Worm (Caenorhabditis elegans) whole organism, midembryonic: ENCODE results near the gene nhr-196.

ENCODE experiments used
- T22C8.4 ChIP-seq: fragments of 200-800 bp; sonication (Bioruptor generic); IDR thresholded peaks from 2 replicates; pipeline ENCODE4 v1.3.6; 2022; ENCODE audit warnings: missing genetic modification characterization, missing compliant biosample characterization
- cog-1 ChIP-seq: sonication (generic microtip); optimal IDR thresholded peaks from 2 replicates; lab custom pipeline; 2016; ENCODE audit warnings: missing genetic modification characterization, missing compliant biosample characterization
- flt-1 ChIP-seq: fragments of 200-800 bp; sonication (Bioruptor generic); IDR thresholded peaks from 2 replicates; pipeline ENCODE4 v1.3.6; 2022; ENCODE audit warnings: missing genetic modification characterization, missing compliant biosample characterization
- klf-2 ChIP-seq: fragments of 200-800 bp; sonication (Bioruptor generic); conservative IDR thresholded peaks from 2 replicates; pipeline ENCODE4 v1.3.6; 2022; ENCODE audit warnings: missing genetic modification reagents, missing genetic modification characterization, missing compliant biosample characterization
- med-1 ChIP-seq: sonication (generic microtip); optimal IDR thresholded peaks from 2 replicates; lab custom pipeline; 2017; ENCODE audit warnings: missing genetic modification characterization, mild to moderate bottlenecking, missing compliant biosample characterization, antibody characterized with exemption, missing genetic modification reagents; ENCODE audit not compliant: insufficient read depth
- ref-1 ChIP-seq: fragments of 200-800 bp; sonication (Bioruptor generic); conservative IDR thresholded peaks from 2 replicates; pipeline ENCODE4 v1.3.6; 2022; ENCODE audit warnings: missing genetic modification reagents, missing genetic modification characterization, missing compliant biosample characterization
- tab-1 ChIP-seq: fragments of 200-800 bp; sonication (Bioruptor generic); IDR thresholded peaks from 2 replicates; pipeline ENCODE4 v1.3.6; 2022; ENCODE audit warnings: missing genetic modification characterization, missing compliant biosample characterization
- ztf-23 ChIP-seq: fragments of 200-800 bp; sonication (Bioruptor generic); IDR thresholded peaks from 2 replicates; pipeline ENCODE4 v1.3.6; 2022; ENCODE audit warnings: missing genetic modification reagents, missing genetic modification characterization, missing compliant biosample characterization
- ztf-29 ChIP-seq: fragments of 200-800 bp; sonication (Bioruptor generic); IDR thresholded peaks from 2 replicates; pipeline ENCODE4 v1.3.6; 2022; ENCODE audit warnings: missing genetic modification reagents, missing genetic modification characterization, missing compliant biosample characterization

Gene nhr-196

DNA sequence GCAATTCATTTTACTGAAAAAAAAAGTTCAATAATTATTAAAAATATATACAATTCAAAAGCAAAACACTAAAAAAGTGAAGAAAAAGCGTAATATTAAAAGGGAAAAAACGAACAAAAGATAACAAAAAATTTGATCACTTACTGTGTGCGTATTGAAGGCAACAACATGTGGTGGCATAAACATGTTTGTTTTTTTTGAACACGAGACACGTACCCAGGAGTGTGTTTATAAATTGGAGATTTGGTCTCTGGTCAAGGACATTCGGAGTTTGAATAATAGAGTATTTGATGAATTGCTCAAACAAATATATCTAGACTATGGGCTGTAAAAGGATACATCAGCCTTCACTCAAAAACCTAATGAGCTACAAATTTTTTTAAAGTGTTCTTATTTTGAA is 30.1 kb downstream of the nhr-196 start:
- TF ChIP-seq tab-1 (GFP tag; lab: Robert Waterston, UW) (no peak), klf-2 (GFP tag; lab: Robert Waterston, UW) (no peak), ztf-29 (GFP tag; lab: Robert Waterston, UW) (no peak), ztf-23 (GFP tag; lab: Robert Waterston, UW) (no peak), flt-1 (GFP tag; lab: Robert Waterston, UW) (no peak), med-1 (GFP tag; lab: Kevin White, UChicago) (no peak), ref-1 (GFP tag; lab: Robert Waterston, UW) (no peak), T22C8.4 (no peak), cog-1 (tag; lab: Kevin White, UChicago) (no peak)

DNA sequence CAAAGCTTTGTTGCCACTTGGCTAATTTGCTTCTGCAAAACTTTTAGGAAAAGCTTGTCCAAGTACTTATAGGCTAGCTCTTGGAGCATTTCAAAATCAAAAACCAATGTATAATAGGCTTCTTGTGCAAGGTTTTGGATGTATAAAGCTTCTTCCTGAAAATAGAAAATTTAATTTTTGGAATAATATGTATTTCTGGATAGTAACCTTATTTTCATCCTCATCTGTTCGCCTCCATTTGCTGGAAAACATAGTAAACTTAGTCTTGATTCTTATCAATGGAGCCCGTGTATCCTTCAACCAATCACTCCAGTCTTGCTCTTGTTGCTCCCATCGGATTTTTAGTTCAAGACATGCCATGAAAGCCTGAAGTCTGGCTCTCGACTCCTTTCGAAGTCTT is 31.2 kb downstream of the nhr-196 start, which contains the start of gene Y6E2A.4:
TSS of gene Y6E2A.4 (minus strand) at position 101 of the 400 bp plus-strand sequence.
- TF ChIP-seq ztf-23 (GFP tag; lab: Robert Waterston, UW) (no peak), cog-1 (tag; lab: Kevin White, UChicago) (no peak), tab-1 (GFP tag; lab: Robert Waterston, UW) (no peak), ref-1 (GFP tag; lab: Robert Waterston, UW) (no peak), klf-2 (GFP tag; lab: Robert Waterston, UW) (no peak), med-1 (GFP tag; lab: Kevin White, UChicago) (no peak), flt-1 (GFP tag; lab: Robert Waterston, UW) (no peak)

- TF ChIP-seq tab-1 (GFP tag; lab: Robert Waterston, UW) (no peak), med-1 (GFP tag; lab: Kevin White, UChicago) (no peak), T22C8.4 (no peak), flt-1 (GFP tag; lab: Robert Waterston, UW) (no peak), ref-1 (GFP tag; lab: Robert Waterston, UW) (no peak), ztf-23 (GFP tag; lab: Robert Waterston, UW) (no peak), ztf-29 (GFP tag; lab: Robert Waterston, UW) (no peak), cog-1 (tag; lab: Kevin White, UChicago) (no peak), klf-2 (GFP tag; lab: Robert Waterston, UW) (no peak)
Observed at ce11 chrV:15718562-15718961, 33.0 kb downstream of the nhr-196 start, which contains the start of gene Y6E2A.5. Gene Y6E2A.5, minus strand, starts transcription at chrV:15718662.

- TF ChIP-seq ztf-29 (GFP tag; lab: Robert Waterston, UW) (no peak), flt-1 (GFP tag; lab: Robert Waterston, UW) (no peak), T22C8.4 (no peak), cog-1 (tag; lab: Kevin White, UChicago) (no peak), klf-2 (GFP tag; lab: Robert Waterston, UW) (no peak), ref-1 (GFP tag; lab: Robert Waterston, UW) (no peak), tab-1 (GFP tag; lab: Robert Waterston, UW) (no peak), ztf-23 (GFP tag; lab: Robert Waterston, UW) (no peak), med-1 (GFP tag; lab: Kevin White, UChicago) (no peak)
Observed at ce11 chrV:15719570-15719969, 34.1 kb downstream of the nhr-196 start, which contains the start of gene Y6E2A.7. Gene Y6E2A.7, plus strand, starts transcription at chrV:15719870.

DNA sequence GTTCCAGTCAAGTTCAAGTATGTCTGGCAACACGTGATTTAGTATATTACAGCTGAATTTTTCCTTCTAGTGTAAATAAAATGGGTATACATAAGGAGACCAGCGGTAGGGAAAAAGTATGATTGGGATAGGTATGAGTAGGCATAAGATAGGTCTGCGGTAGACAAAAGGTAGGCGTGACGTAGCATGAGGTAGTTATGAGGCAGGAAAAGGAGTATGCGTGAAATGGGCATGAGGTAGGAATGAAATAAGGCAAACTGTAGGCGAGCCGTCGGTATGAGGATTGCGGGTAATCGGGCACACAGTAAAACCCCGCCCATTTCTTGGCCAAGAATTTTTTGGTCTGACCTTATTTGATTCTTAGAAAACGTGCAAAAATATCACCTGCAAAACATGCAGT is 35.9 kb downstream of the nhr-196 start:
- no peak for TF ChIP-seq med-1 (GFP tag; lab: Kevin White, UChicago)

DNA sequence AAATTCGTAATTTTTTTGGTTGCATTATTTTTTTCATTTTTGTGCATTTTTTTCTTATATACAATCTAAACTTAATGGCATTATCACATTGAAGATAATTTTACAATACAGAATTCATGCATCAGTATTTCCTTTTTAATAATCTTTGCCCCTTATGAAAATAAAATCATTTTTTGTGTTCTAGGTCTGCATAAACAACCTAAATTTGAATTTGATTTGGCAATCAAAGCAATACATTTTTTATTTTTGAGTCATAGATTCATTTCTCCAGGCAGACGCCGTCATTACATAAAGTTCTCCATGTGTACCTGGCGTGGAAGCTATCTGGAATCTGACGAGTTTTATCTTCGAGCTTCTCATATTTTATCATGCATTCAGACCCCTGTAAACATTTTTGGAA is 36.4 kb downstream of the nhr-196 start, which contains the start of gene srh-140:
TSS of gene srh-140 (plus strand) at position 301 of the 400 bp plus-strand sequence.
- no peak for TF ChIP-seq klf-2 (GFP tag; lab: Robert Waterston, UW)
- TF ChIP-seq T22C8.4 = no peak
- no peak for TF ChIP-seq ztf-29 (GFP tag; lab: Robert Waterston, UW)
- no peak for TF ChIP-seq ref-1 (GFP tag; lab: Robert Waterston, UW)
- TF ChIP-seq med-1 (GFP tag; lab: Kevin White, UChicago) = no peak
- TF ChIP-seq flt-1 (GFP tag; lab: Robert Waterston, UW) = no peak
- TF ChIP-seq ztf-23 (GFP tag; lab: Robert Waterston, UW) = no peak
- no peak for TF ChIP-seq tab-1 (GFP tag; lab: Robert Waterston, UW)
- TF ChIP-seq cog-1 (tag; lab: Kevin White, UChicago) = no peak

- TF ChIP-seq cog-1 (tag; lab: Kevin White, UChicago) (no peak), tab-1 (GFP tag; lab: Robert Waterston, UW) (no peak), med-1 (GFP tag; lab: Kevin White, UChicago) (no peak), ztf-29 (GFP tag; lab: Robert Waterston, UW) (no peak), ztf-23 (GFP tag; lab: Robert Waterston, UW) (no peak), flt-1 (GFP tag; lab: Robert Waterston, UW) (no peak), T22C8.4 (no peak), klf-2 (GFP tag; lab: Robert Waterston, UW) (no peak), ref-1 (GFP tag; lab: Robert Waterston, UW) (no peak)
Observed at ce11 chrV:15726610-15727009, 41.1 kb downstream of the nhr-196 start, which contains the start of the genes irld-57 and sfxn-1.3. Gene irld-57, minus strand, starts transcription at chrV:15726710. Gene sfxn-1.3, plus strand, starts transcription at chrV:15726841.

DNA sequence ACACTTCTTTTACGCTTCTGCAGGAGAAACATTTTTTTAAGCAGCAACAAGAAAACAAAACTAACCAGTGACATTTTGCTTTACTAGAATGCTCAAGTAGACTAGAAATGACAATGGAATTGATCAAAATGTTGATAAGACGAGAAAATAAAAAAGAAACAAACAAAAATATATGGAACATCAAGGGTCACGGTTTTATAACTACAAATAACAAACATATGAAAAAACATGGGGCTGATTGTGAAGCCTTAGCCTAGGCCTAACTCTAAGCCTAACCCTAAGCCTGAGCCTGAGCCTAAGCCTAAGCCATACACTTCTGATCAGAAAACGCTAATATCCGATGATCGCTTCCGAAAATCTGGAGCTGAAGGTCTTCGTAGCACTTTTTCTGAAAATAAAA is 44.9 kb downstream of the nhr-196 start, which contains the start of gene Y6E2A.10:
TSS of gene Y6E2A.10 (minus strand) at position 101 of the 400 bp plus-strand sequence.
- no peak for TF ChIP-seq ref-1 (GFP tag; lab: Robert Waterston, UW)
- TF ChIP-seq cog-1 (tag; lab: Kevin White, UChicago) = no peak
- TF ChIP-seq tab-1 (GFP tag; lab: Robert Waterston, UW) = no peak
- TF ChIP-seq T22C8.4 = no peak
- no peak for TF ChIP-seq ztf-29 (GFP tag; lab: Robert Waterston, UW)
- no peak for TF ChIP-seq med-1 (GFP tag; lab: Kevin White, UChicago)
- no peak for TF ChIP-seq klf-2 (GFP tag; lab: Robert Waterston, UW)
- TF ChIP-seq ztf-23 (GFP tag; lab: Robert Waterston, UW) = no peak
- TF ChIP-seq flt-1 (GFP tag; lab: Robert Waterston, UW) = no peak

ce11 chrV:15732209-15732608 is 46.7 kb downstream of the nhr-196 start, which contains the start of gene str-38:
Gene str-38, minus strand, starts transcription at chrV:15732309.
- no peak for TF ChIP-seq flt-1 (GFP tag; lab: Robert Waterston, UW)
- TF ChIP-seq T22C8.4 = no peak
- no peak for TF ChIP-seq tab-1 (GFP tag; lab: Robert Waterston, UW)
- no peak for TF ChIP-seq med-1 (GFP tag; lab: Kevin White, UChicago)
- TF ChIP-seq cog-1 (tag; lab: Kevin White, UChicago) = no peak
- no peak for TF ChIP-seq ztf-23 (GFP tag; lab: Robert Waterston, UW)
- no peak for TF ChIP-seq klf-2 (GFP tag; lab: Robert Waterston, UW)
- no peak for TF ChIP-seq ref-1 (GFP tag; lab: Robert Waterston, UW)
- no peak for TF ChIP-seq ztf-29 (GFP tag; lab: Robert Waterston, UW)
